Fruit fly (Drosophila melanogaster): ENCODE measurements around the gene Srp54k.
A peak's percentile ranks its signal among the peaks of the same experiment; 100 is the strongest.

Srp54k gene

dm6 chr3L:5154917-5155613 lies 2.6 kb downstream of the Srp54k start (continued):
- TF ChIP-seq CG8089 (GFP tag; optimal IDR thresholded peaks at IDR 0.05) (peak; percentile 54), CG11560 (tag; IDR thresholded peaks at IDR 0.05) (peak; percentile 67; the same call in 2 of the 3 replicates), CG9215 (GFP tag; IDR thresholded peaks at IDR 0.05) (no peak), CHES-1-like (GFP tag; optimal IDR thresholded peaks at IDR 0.05) (peak; percentile 73), pan (optimal IDR thresholded peaks at IDR 0.05) (no peak), pan (GFP tag; optimal IDR thresholded peaks at IDR 0.05 in 1 of 2, IDR thresholded peaks at IDR 0.05 in 1 of 2) (no peak), CG7745 (tag; optimal IDR thresholded peaks at IDR 0.05) (no peak), fd102C (GFP tag; optimal IDR thresholded peaks at IDR 0.05) (no peak), onecut (GFP tag; IDR thresholded peaks at IDR 0.05) (peak; percentile 77), CG15073 (GFP tag; optimal IDR thresholded peaks at IDR 0.05) (no peak), CG15601 (tag; optimal IDR thresholded peaks at IDR 0.05) (peak; percentile 34), Hr78 (GFP tag; optimal IDR thresholded peaks at IDR 0.05) (no peak), yki (optimal IDR thresholded peaks at IDR 0.05) (no peak), CkIIα-i1 (GFP tag; IDR thresholded peaks at IDR 0.05) (0 out of 2 replicates have a peak, but pooled peaks have one; percentile 41), maf-S (GFP tag; optimal IDR thresholded peaks at IDR 0.05) (peak; percentile 63), p53 (GFP tag; optimal IDR thresholded peaks at IDR 0.05) (peak; percentile 18), amos (GFP tag; IDR thresholded peaks at IDR 0.05; ENCODE audit: partially characterized antibody) (no peak), shn (GFP tag; optimal IDR thresholded peaks at IDR 0.05) (peak; percentile 51), gfzf (GFP tag; optimal IDR thresholded peaks at IDR 0.05) (no peak), NK7.1 (GFP tag; optimal IDR thresholded peaks at IDR 0.05) (peak; percentile 62), CG12155 (GFP tag; optimal IDR thresholded peaks at IDR 0.05) (peak; percentile 59), CG7987 (GFP tag; optimal IDR thresholded peaks at IDR 0.05) (no peak), Bgb (GFP tag; IDR thresholded peaks at IDR 0.05; ENCODE audit: partially characterized antibody) (no peak), fd96Cb (tag; optimal IDR thresholded peaks at IDR 0.05) (peak; percentile 61), Hsf (GFP tag; optimal IDR thresholded peaks at IDR 0.05) (peak; percentile 71), CG4282 (GFP tag; optimal IDR thresholded peaks at IDR 0.05) (peak; percentile 26), CG8765 (GFP tag; IDR thresholded peaks at IDR 0.05) (peak; percentile 54; the same call in 1 of the 2 replicates), CG11398 (GFP tag; optimal IDR thresholded peaks at IDR 0.05) (peak; percentile 38), ro (GFP tag; IDR thresholded peaks at IDR 0.05) (no peak; the same call in 1 of the 2 replicates), ato (GFP tag; IDR thresholded peaks at IDR 0.05; ENCODE audit: partially characterized antibody) (no peak), slbo (GFP tag; IDR thresholded peaks at IDR 0.05) (peak; percentile 89; the same call in 1 of the 2 replicates), slp2 (GFP tag; optimal IDR thresholded peaks at IDR 0.05) (peak; percentile 46), lbe (GFP tag; optimal IDR thresholded peaks at IDR 0.05) (no peak), CG30431 (GFP tag; optimal IDR thresholded peaks at IDR 0.05) (peak; percentile 20), nerfin-2 (GFP tag; IDR thresholded peaks at IDR 0.05; ENCODE audit: partially characterized antibody) (no peak), CG31224 (GFP tag; IDR thresholded peaks at IDR 0.05) (peak; percentile 92), CG1233 (GFP tag; optimal IDR thresholded peaks at IDR 0.05) (peak; percentile 33), stwl (tag; optimal IDR thresholded peaks at IDR 0.05) (no peak), CG13894 (tag; optimal IDR thresholded peaks at IDR 0.05) (peak; percentile 86), CG42726 (GFP tag; IDR thresholded peaks at IDR 0.05; ENCODE audit: partially characterized antibody) (peak; percentile 51; the same call in 1 of the 2 replicates), Camta (GFP tag; optimal IDR thresholded peaks at IDR 0.05) (peak; percentile 67), CG10267 (tag; optimal IDR thresholded peaks at IDR 0.05) (peak; percentile 55), Nf-YB (GFP tag; optimal IDR thresholded peaks at IDR 0.05) (no peak), Rfx (GFP tag; IDR thresholded peaks at IDR 0.05) (peak; percentile 85), CG18764 (GFP tag; optimal IDR thresholded peaks at IDR 0.05) (peak; percentile 16), her (GFP tag; optimal IDR thresholded peaks at IDR 0.05) (peak; percentile 79), HmgZ (tag; optimal IDR thresholded peaks at IDR 0.05) (peak; percentile 77), CG18619 (GFP tag; optimal IDR thresholded peaks at IDR 0.05) (peak; percentile 67), kay (GFP tag; optimal IDR thresholded peaks at IDR 0.05) (peak; percentile 50)

Data from whole organism, embryonic.